Fruit fly (Drosophila melanogaster) whole organism, embryonic: ENCODE measurements around the gene CG17028.

Source experiments
- Bdp1 ChIP-seq: fragments of 200-800 bp; sonication (Bioruptor generic); optimal IDR thresholded peaks from 3 replicates; lab custom pipeline; 2016; ENCODE audit warnings: missing biosample characterization, missing genetic modification characterization
- Blimp-1 ChIP-seq: fragments of 200-800 bp; sonication (Bioruptor generic); optimal IDR thresholded peaks from 3 replicates; lab custom pipeline; 2018; ENCODE audit warnings: missing biosample characterization, missing genetic modification characterization, mild to moderate bottlenecking, moderate library complexity, missing genetic modification reagents
- CG10267 ChIP-seq: fragments of 200-800 bp; sonication (Bioruptor generic); optimal IDR thresholded peaks from 2 replicates; lab custom pipeline; 2018; ENCODE audit warnings: missing biosample characterization, mild to moderate bottlenecking, missing genetic modification characterization, moderate library complexity
- CG10654 ChIP-seq: fragments of 200-800 bp; sonication (Bioruptor generic); optimal IDR thresholded peaks from 2 replicates; lab custom pipeline; 2016; ENCODE audit warnings: missing biosample characterization, missing genetic modification characterization
- CG10979 ChIP-seq: fragments of 200-800 bp; sonication (Bioruptor generic); optimal IDR thresholded peaks from 2 replicates; lab custom pipeline; 2018; ENCODE audit warnings: missing biosample characterization, mild to moderate bottlenecking, missing genetic modification characterization, moderate library complexity
- CG11696 ChIP-seq: fragments of 200-800 bp; sonication (Bioruptor generic); IDR thresholded peaks from 2 replicates; pipeline ENCODE4 v1.3.6; 2022; ENCODE audit warnings: missing biosample characterization, missing genetic modification characterization
- CG12391 ChIP-seq: fragments of 200-800 bp; sonication (Bioruptor generic); optimal IDR thresholded peaks from 3 replicates; lab custom pipeline; 2018; ENCODE audit warnings: missing biosample characterization, mild to moderate bottlenecking, missing genetic modification characterization, moderate library complexity
- CG14050 ChIP-seq: fragments of 200-800 bp; sonication (Bioruptor generic); IDR thresholded peaks from 3 replicates; pipeline ENCODE4 v1.3.6; 2022; ENCODE audit warnings: missing biosample characterization, missing genetic modification characterization
- CG1602 ChIP-seq: fragments of 200-800 bp; sonication (Bioruptor generic); optimal IDR thresholded peaks from 3 replicates; lab custom pipeline; 2016; ENCODE audit warnings: missing biosample characterization, missing genetic modification characterization
- CG2712 ChIP-seq: fragments of 200-800 bp; optimal IDR thresholded peaks from 3 replicates; lab custom pipeline; 2019; ENCODE audit warnings: missing biosample characterization, mild to moderate bottlenecking, missing genetic modification characterization, moderate library complexity
- CG3065 ChIP-seq: fragments of 200-800 bp; sonication (Bioruptor generic); optimal IDR thresholded peaks from 2 replicates; lab custom pipeline; 2016; ENCODE audit warnings: missing biosample characterization, missing genetic modification characterization
- CG31441 ChIP-seq: fragments of 200-800 bp; sonication (Bioruptor generic); IDR thresholded peaks from 2 replicates; pipeline ENCODE4 v1.3.6; 2022; ENCODE audit warnings: missing biosample characterization, missing genetic modification characterization
- CG4328 ChIP-seq: fragments of 200-800 bp; sonication (Bioruptor generic); optimal IDR thresholded peaks from 3 replicates; lab custom pipeline; 2017; ENCODE audit warnings: missing biosample characterization, missing genetic modification reagents, missing genetic modification characterization
- CG4617 ChIP-seq: fragments of 200-800 bp; sonication (Bioruptor generic); optimal IDR thresholded peaks from 3 replicates; lab custom pipeline; 2016; ENCODE audit warnings: missing biosample characterization, missing genetic modification characterization, borderline replicate concordance
- CG7963 ChIP-seq: fragments of 200-800 bp; sonication (Bioruptor generic); IDR thresholded peaks from 3 replicates; pipeline ENCODE4 v1.3.6; 2022; ENCODE audit warnings: missing biosample characterization, missing genetic modification characterization; ENCODE audit not compliant: partially characterized antibody
- CG8478 ChIP-seq: fragments of >200 bp; optimal IDR thresholded peaks from 2 replicates; lab custom pipeline; 2018
- CG8924 ChIP-seq: fragments of 200-800 bp; optimal IDR thresholded peaks from 3 replicates; lab custom pipeline; 2019; ENCODE audit warnings: missing biosample characterization, mild to moderate bottlenecking, missing genetic modification characterization, moderate library complexity
- CG9437 ChIP-seq: fragments of 200-800 bp; sonication (Bioruptor generic); optimal IDR thresholded peaks from 2 replicates; lab custom pipeline; 2018; ENCODE audit warnings: missing biosample characterization, mild to moderate bottlenecking, missing genetic modification characterization
- CTCF ChIP-seq: fragments of 200-800 bp; sonication (Bioruptor generic); optimal IDR thresholded peaks from 2 replicates; lab custom pipeline; 2017; ENCODE audit warnings: missing biosample characterization, mild to moderate bottlenecking, missing genetic modification characterization, moderate library complexity
- Camta ChIP-seq: fragments of 200-800 bp; sonication (Bioruptor generic); optimal IDR thresholded peaks from 2 replicates; lab custom pipeline; 2016; ENCODE audit warnings: missing biosample characterization, missing genetic modification characterization
- Chrac-16 ChIP-seq: fragments of 200-800 bp; sonication (Bioruptor generic); optimal IDR thresholded peaks from 3 replicates; lab custom pipeline; 2016; ENCODE audit warnings: missing biosample characterization, missing genetic modification characterization
- D ChIP-seq, 2 experiments: fragments of 200-800 bp in 1 of 2; fragments of >200 bp in 1 of 2; sonication (Bioruptor generic) in 1 of 2; optimal IDR thresholded peaks; 2 replicates in 1 of 2; 3 replicates in 1 of 2; lab custom pipeline; 2017; ENCODE audit warnings: mild to moderate bottlenecking in 1 of 2, missing biosample characterization in 1 of 2, missing genetic modification characterization in 1 of 2, missing genetic modification reagents in 1 of 2
- D19A ChIP-seq: fragments of 200-800 bp; optimal IDR thresholded peaks from 3 replicates; lab custom pipeline; 2019; ENCODE audit warnings: missing biosample characterization, mild to moderate bottlenecking, missing genetic modification characterization, moderate library complexity
- Dek ChIP-seq: fragments of 200-800 bp; sonication (Bioruptor generic); optimal IDR thresholded peaks from 3 replicates; lab custom pipeline; 2019; ENCODE audit warnings: missing biosample characterization, mild to moderate bottlenecking, missing genetic modification characterization, moderate library complexity
- GATAe ChIP-seq: fragments of 200-800 bp; sonication (Bioruptor generic); conservative IDR thresholded peaks from 2 replicates; pipeline ENCODE4 v1.3.6; 2022; ENCODE audit warnings: missing biosample characterization, missing genetic modification characterization
- H15 ChIP-seq: fragments of 200-800 bp; sonication (Bioruptor generic); IDR thresholded peaks from 3 replicates; pipeline ENCODE4 v1.3.6; 2022; ENCODE audit warnings: missing biosample characterization, missing genetic modification characterization
- HLH54F ChIP-seq: fragments of 200-800 bp; sonication (Bioruptor generic); optimal IDR thresholded peaks from 3 replicates; lab custom pipeline; 2016; ENCODE audit warnings: missing biosample characterization, missing genetic modification characterization
- HmgD ChIP-seq: fragments of 200-800 bp; sonication (Bioruptor generic); optimal IDR thresholded peaks from 3 replicates; lab custom pipeline; 2016; ENCODE audit warnings: missing biosample characterization, missing genetic modification characterization
- Med ChIP-seq: fragments of 200-800 bp; sonication (Bioruptor generic); peaks from one replicate; lab custom pipeline; 2016; ENCODE audit warnings: missing biosample characterization, missing genetic modification characterization, mild to moderate bottlenecking, inconsistent platforms, moderate library complexity
- PHDP ChIP-seq: fragments of 200-800 bp; sonication (Bioruptor generic); optimal IDR thresholded peaks from 3 replicates; lab custom pipeline; 2018; ENCODE audit warnings: missing biosample characterization, mild to moderate bottlenecking, missing genetic modification characterization, moderate library complexity
- Ravus ChIP-seq: fragments of 200-800 bp; sonication (Bioruptor generic); IDR thresholded peaks from 2 replicates; pipeline ENCODE4 v1.3.6; 2022; ENCODE audit warnings: missing biosample characterization, missing genetic modification characterization
- Rfx ChIP-seq: fragments of 200-800 bp; sonication (Bioruptor generic); IDR thresholded peaks from 2 replicates; pipeline ENCODE4 v1.3.6; 2022; ENCODE audit warnings: missing biosample characterization, missing genetic modification characterization
- Sox102F ChIP-seq: fragments of 200-800 bp; sonication (Bioruptor generic); optimal IDR thresholded peaks from 2 replicates; lab custom pipeline; 2018; ENCODE audit warnings: missing biosample characterization, mild to moderate bottlenecking, missing genetic modification characterization, moderate library complexity
- Trl ChIP-seq, 3 experiments: fragments of >200 bp in 2 of 3; fragments of 200-800 bp in 1 of 3; sonication (Bioruptor generic) in 1 of 3; optimal IDR thresholded peaks; 2 replicates in 1 of 3; 3 replicates in 2 of 3; lab custom pipeline; 2016 to 2017; ENCODE audit warnings: missing biosample characterization in 1 of 3, missing genetic modification characterization in 1 of 3
- Vsx1 ChIP-seq: fragments of 200-800 bp; sonication (Bioruptor generic); optimal IDR thresholded peaks from 2 replicates; lab custom pipeline; 2017; ENCODE audit warnings: missing biosample characterization, mild to moderate bottlenecking, missing genetic modification characterization, missing genetic modification reagents
- ato ChIP-seq: fragments of 200-800 bp; sonication (Bioruptor generic); IDR thresholded peaks from 2 replicates; pipeline ENCODE4 v1.3.6; 2022; ENCODE audit warnings: missing biosample characterization, missing genetic modification characterization; ENCODE audit not compliant: partially characterized antibody
- bigmax ChIP-seq: fragments of 200-800 bp; sonication (Bioruptor generic); optimal IDR thresholded peaks from 2 replicates; lab custom pipeline; 2018; ENCODE audit warnings: missing biosample characterization, mild to moderate bottlenecking, missing genetic modification characterization
- bowl ChIP-seq: fragments of 200-800 bp; sonication (Bioruptor generic); IDR thresholded peaks from 2 replicates; pipeline ENCODE4 v1.3.6; 2022; ENCODE audit warnings: missing biosample characterization, missing genetic modification characterization
- chif ChIP-seq, 2 experiments: fragments of 200-800 bp; sonication (Bioruptor generic); optimal IDR thresholded peaks; 3 replicates each; lab custom pipeline; 2016; ENCODE audit warnings: missing biosample characterization in 2 of 2, missing genetic modification characterization in 2 of 2
- chinmo ChIP-seq: fragments of 200-800 bp; sonication (Bioruptor generic); IDR thresholded peaks from 4 replicates; pipeline ENCODE4 v1.3.6; 2022; ENCODE audit warnings: missing biosample characterization, missing genetic modification characterization; ENCODE audit not compliant: partially characterized antibody
- chm ChIP-seq: fragments of 200-800 bp; sonication (Bioruptor generic); IDR thresholded peaks from 2 replicates; pipeline ENCODE4 v1.3.6; 2022; ENCODE audit warnings: missing biosample characterization, missing genetic modification characterization
- dmrt99B ChIP-seq: fragments of 200-800 bp; sonication (Bioruptor generic); optimal IDR thresholded peaks from 2 replicates; lab custom pipeline; 2018; ENCODE audit warnings: missing biosample characterization, mild to moderate bottlenecking, missing genetic modification characterization, moderate library complexity
- ems ChIP-seq: fragments of 200-800 bp; sonication (Bioruptor generic); optimal IDR thresholded peaks from 3 replicates; lab custom pipeline; 2016; ENCODE audit warnings: missing biosample characterization, missing genetic modification characterization
- grau ChIP-seq: fragments of 200-800 bp; optimal IDR thresholded peaks from 3 replicates; lab custom pipeline; 2019; ENCODE audit warnings: missing biosample characterization, mild to moderate bottlenecking, missing genetic modification characterization, moderate library complexity
- pan ChIP-seq, 4 experiments: fragments of >200 bp in 3 of 4; fragments of 200-800 bp in 1 of 4; sonication (Bioruptor generic) in 1 of 4; optimal IDR thresholded peaks in 3 of 4; IDR thresholded peaks in 1 of 4; 2 replicates each; pipeline versions ENCODE4 v1.3.6 to Lab custom; 2017 to 2022; ENCODE audit warnings: missing biosample characterization in 2 of 4, missing genetic modification characterization in 2 of 4, mixed read lengths in 1 of 4
- ranshi ChIP-seq: fragments of 200-800 bp; sonication (Bioruptor generic); IDR thresholded peaks from 2 replicates; pipeline ENCODE4 v1.3.6; 2022; ENCODE audit warnings: missing biosample characterization, missing genetic modification characterization
- ro ChIP-seq: fragments of 200-800 bp; sonication (Bioruptor generic); IDR thresholded peaks from 2 replicates; pipeline ENCODE4 v1.3.6; 2022; ENCODE audit warnings: missing biosample characterization, missing genetic modification characterization
- salm ChIP-seq: fragments of 200-800 bp; sonication (Bioruptor generic); optimal IDR thresholded peaks from 2 replicates; lab custom pipeline; 2018; ENCODE audit warnings: missing biosample characterization, mild to moderate bottlenecking, missing genetic modification characterization
- sna ChIP-seq: fragments of 200-800 bp; sonication (Bioruptor generic); IDR thresholded peaks from 2 replicates; pipeline ENCODE4 v1.3.6; 2022; ENCODE audit warnings: missing biosample characterization, missing genetic modification characterization; ENCODE audit not compliant: partially characterized antibody

The CG17028 gene

dm6 chr3L:16013198-16013982 lies 35.1 kb downstream of the CG17028 start:
- TF ChIP-seq ranshi (GFP tag; lab: Robert Waterston, UW): no peak
- peak; percentile 72; the same call in 1 of the 2 replicates for TF ChIP-seq bowl (GFP tag; lab: Robert Waterston, UW)
- TF ChIP-seq CG7963 (GFP tag; lab: Robert Waterston, UW): no peak
- no peak for TF ChIP-seq chinmo
- TF ChIP-seq CG8924: peak; percentile 22
- TF ChIP-seq H15 (GFP tag; lab: Robert Waterston, UW): no peak
- TF ChIP-seq D19A: peak; percentile 10
- TF ChIP-seq grau (tag; lab: Kevin White, UChicago): peak; percentile 39
- no peak for TF ChIP-seq CG4617 (GFP tag; lab: Kevin White, UChicago)
- peak; percentile 35 for TF ChIP-seq Blimp-1
- no peak for TF ChIP-seq Camta (GFP tag; lab: Kevin White, UChicago)
- no peak for TF ChIP-seq sna (GFP tag; lab: Robert Waterston, UW)
- TF ChIP-seq CG4328 (GFP tag; lab: Kevin White, UChicago): no peak
- no peak for TF ChIP-seq Dek
- TF ChIP-seq CG11696: no peak
- TF ChIP-seq CG14050 (GFP tag; lab: Robert Waterston, UW): no peak
- no peak for TF ChIP-seq ato
- TF ChIP-seq CG10267 (tag; lab: Kevin White, UChicago): peak; percentile 33
- TF ChIP-seq HmgD (GFP tag; lab: Kevin White, UChicago): no peak
- TF ChIP-seq bigmax (GFP tag; lab: Kevin White, UChicago): no peak
- TF ChIP-seq CG2712 (tag; lab: Kevin White, UChicago): peak; percentile 70
- no peak for TF ChIP-seq HLH54F (GFP tag; lab: Kevin White, UChicago)
- TF ChIP-seq PHDP (tag; lab: Kevin White, UChicago): peak; percentile 5
- TF ChIP-seq salm: no peak
- no peak for TF ChIP-seq CTCF (GFP tag; lab: Kevin White, UChicago)
- peak; percentile 35 for TF ChIP-seq CG10979
- no peak for TF ChIP-seq chif (GFP tag; optimal IDR thresholded peaks at IDR 0.05; lab: Kevin White, UChicago)
- no peak for TF ChIP-seq Med (GFP tag; lab: Kevin White, UChicago)
- TF ChIP-seq Rfx (GFP tag; lab: Robert Waterston, UW): no peak
- TF ChIP-seq Vsx1: peak; percentile 25
- no peak for TF ChIP-seq CG8478 (lab: Kevin White, UChicago)
- peak; percentile 56 for TF ChIP-seq CG12391 (tag; lab: Kevin White, UChicago)
- no peak for TF ChIP-seq Chrac-16 (GFP tag; lab: Kevin White, UChicago)
- TF ChIP-seq pan (optimal IDR thresholded peaks at IDR 0.05; lab: Kevin White, UChicago): no peak
- TF ChIP-seq pan (GFP tag; optimal IDR thresholded peaks at IDR 0.05 in 1 of 2, IDR thresholded peaks at IDR 0.05 in 1 of 2): no peak
- TF ChIP-seq GATAe: no peak
- no peak for TF ChIP-seq Bdp1
- peak; percentile 63 for TF ChIP-seq CG31441 (GFP tag; lab: Robert Waterston, UW)
- no peak for TF ChIP-seq CG3065
- TF ChIP-seq Ravus: no peak
- TF ChIP-seq CG10654 (GFP tag; lab: Kevin White, UChicago): no peak
- TF ChIP-seq ro (GFP tag; lab: Robert Waterston, UW): no peak
- TF ChIP-seq dmrt99B (tag; lab: Kevin White, UChicago): peak; percentile 39
- no peak for TF ChIP-seq Trl (optimal IDR thresholded peaks at IDR 0.05; lab: Kevin White, UChicago)
- no peak for TF ChIP-seq Trl (GFP tag; optimal IDR thresholded peaks at IDR 0.05; lab: Kevin White, UChicago)
- TF ChIP-seq CG9437 (GFP tag; lab: Kevin White, UChicago): peak; percentile 15
- TF ChIP-seq Sox102F (GFP tag; lab: Kevin White, UChicago): peak; percentile 29
- no peak for TF ChIP-seq CG1602 (GFP tag; lab: Kevin White, UChicago)
- TF ChIP-seq ems (GFP tag; lab: Kevin White, UChicago): no peak
- no peak for TF ChIP-seq chm (GFP tag; lab: Robert Waterston, UW)
- no peak for TF ChIP-seq D (optimal IDR thresholded peaks at IDR 0.05; lab: Kevin White, UChicago)
- no peak for TF ChIP-seq D (GFP tag; optimal IDR thresholded peaks at IDR 0.05; lab: Kevin White, UChicago)
